Fruit fly (Drosophila melanogaster): ENCODE measurements around the gene mthl5.

Gene mthl5

dm6 chr3R:11882506-11882953 is 4.4 kb downstream of the mthl5 start, which contains the start of the genes CG6962 and CG31368 (continued):
- TF ChIP-seq Ptx1 (GFP tag; IDR thresholded peaks at IDR 0.05), result peak; percentile 86
- TF ChIP-seq Hmx (GFP tag; optimal IDR thresholded peaks at IDR 0.05), result peak; percentile 51
- TF ChIP-seq dpn (GFP tag; optimal IDR thresholded peaks at IDR 0.05), result peak; percentile 80 to 87
- no peak for TF ChIP-seq zf30C (GFP tag; optimal IDR thresholded peaks at IDR 0.05)
- TF ChIP-seq Myb (GFP tag; optimal IDR thresholded peaks at IDR 0.05), result peak; percentile 26
- TF ChIP-seq B-H1 (GFP tag; IDR thresholded peaks at IDR 0.05), result peak; percentile 77
- peak; percentile 48 for TF ChIP-seq danr (GFP tag; IDR thresholded peaks at IDR 0.05)
- no peak for TF ChIP-seq p53 (GFP tag; optimal IDR thresholded peaks at IDR 0.05)
- TF ChIP-seq CG11723 (GFP tag; optimal IDR thresholded peaks at IDR 0.05), result no peak
- TF ChIP-seq CG7745 (tag; optimal IDR thresholded peaks at IDR 0.05), result no peak
- peak; percentile 37 for TF ChIP-seq trh (GFP tag; optimal IDR thresholded peaks at IDR 0.05)
- TF ChIP-seq Hr51 (GFP tag; optimal IDR thresholded peaks at IDR 0.05), result peak; percentile 68 to 80
- TF ChIP-seq Hr3 (GFP tag; optimal IDR thresholded peaks at IDR 0.05), result peak; percentile 89
- peak; percentile 40 for TF ChIP-seq CG13624 (GFP tag; optimal IDR thresholded peaks at IDR 0.05)
- peak; percentile 65 for TF ChIP-seq Drgx (GFP tag; IDR thresholded peaks at IDR 0.05)
- peak in 2 of 3 experiments; percentile 87 for TF ChIP-seq lola (GFP tag; optimal IDR thresholded peaks at IDR 0.05)
- TF ChIP-seq CG11695 (GFP tag; IDR thresholded peaks at IDR 0.05), result peak; percentile 51; the same call in 1 of the 3 replicates
- peak; percentile 71 for TF ChIP-seq ap (GFP tag; IDR thresholded peaks at IDR 0.05)
- TF ChIP-seq Atf3 (GFP tag; optimal IDR thresholded peaks at IDR 0.05), result peak; percentile 48
- no peak for TF ChIP-seq dati (GFP tag; IDR thresholded peaks at IDR 0.05)
- peak; percentile 54 for TF ChIP-seq CG3995 (GFP tag; optimal IDR thresholded peaks at IDR 0.05)
- peak; percentile 13 for TF ChIP-seq CG9609 (GFP tag; optimal IDR thresholded peaks at IDR 0.05)
- no peak for TF ChIP-seq chinmo (GFP tag; IDR thresholded peaks at IDR 0.05; ENCODE audit: partially characterized antibody)
- TF ChIP-seq sqz (GFP tag; optimal IDR thresholded peaks at IDR 0.05), result no peak
- no peak for TF ChIP-seq HmgD (GFP tag; optimal IDR thresholded peaks at IDR 0.05)
- peak; percentile 22; the same call in 1 of the 2 replicates for TF ChIP-seq CG4360 (GFP tag; IDR thresholded peaks at IDR 0.05)
- no peak for TF ChIP-seq Doc3 (GFP tag; IDR thresholded peaks at IDR 0.05; ENCODE audit: partially characterized antibody)
- TF ChIP-seq zfh2 (GFP tag; optimal IDR thresholded peaks at IDR 0.05), result peak; percentile 71
- peak; percentile 51 for TF ChIP-seq ATbp (GFP tag; optimal IDR thresholded peaks at IDR 0.05)
- peak; percentile 80 for TF ChIP-seq nerfin-1 (tag; optimal IDR thresholded peaks at IDR 0.05)
- TF ChIP-seq CG12299 (tag; optimal IDR thresholded peaks at IDR 0.05), result peak; percentile 73
- peak; percentile 78 for TF ChIP-seq CG2116 (GFP tag; optimal IDR thresholded peaks at IDR 0.05)
- TF ChIP-seq Stat92E (GFP tag; optimal IDR thresholded peaks at IDR 0.05), result peak in 1 of 3 experiments; percentile 4
- TF ChIP-seq CG17186 (GFP tag; optimal IDR thresholded peaks at IDR 0.05), result peak; percentile 40
- peak; percentile 71 for TF ChIP-seq ewg (GFP tag; optimal IDR thresholded peaks at IDR 0.05)
- no peak for TF ChIP-seq CG12769 (tag; optimal IDR thresholded peaks at IDR 0.05)
- TF ChIP-seq CG5180 (GFP tag; optimal IDR thresholded peaks at IDR 0.05), result peak; percentile 20
- TF ChIP-seq MTF-1 (GFP tag; optimal IDR thresholded peaks at IDR 0.05; ENCODE audit: borderline replicate concordance), result peak; percentile 37
- peak; percentile 78 for TF ChIP-seq gfzf (GFP tag; optimal IDR thresholded peaks at IDR 0.05)
- TF ChIP-seq vfl (GFP tag; optimal IDR thresholded peaks at IDR 0.05), result peak; percentile 84
- TF ChIP-seq CG10209 (GFP tag; optimal IDR thresholded peaks at IDR 0.05), result peak; percentile 80
- peak; percentile 80 for TF ChIP-seq dysf (GFP tag; IDR thresholded peaks at IDR 0.05)
- peak; percentile 82 for TF ChIP-seq CG7372 (GFP tag; IDR thresholded peaks at IDR 0.05)
- TF ChIP-seq Camta (GFP tag; optimal IDR thresholded peaks at IDR 0.05), result peak; percentile 73
- peak; percentile 73 for TF ChIP-seq gcm (GFP tag; optimal IDR thresholded peaks at IDR 0.05)
- TF ChIP-seq trem (tag; optimal IDR thresholded peaks at IDR 0.05), result peak; percentile 95
- TF ChIP-seq CG17802 (tag; optimal IDR thresholded peaks at IDR 0.05), result peak; percentile 82
- TF ChIP-seq CG11560 (tag; IDR thresholded peaks at IDR 0.05), result peak; percentile 66; the same call in 2 of the 3 replicates
- no peak for TF ChIP-seq pan (optimal IDR thresholded peaks at IDR 0.05)
- TF ChIP-seq pan (GFP tag; optimal IDR thresholded peaks at IDR 0.05 in 1 of 2, IDR thresholded peaks at IDR 0.05 in 1 of 2), result peak in 1 of 2 experiments; percentile 81

All from whole organism, embryonic.